Worm (Caenorhabditis elegans): ENCODE results near the gene lgc-42.
"Not testable (repeated sequence)": the region's sequence is repeated elsewhere in the genome, so short reads cannot be mapped to it uniquely, and the experiment has no call there.

DNA sequence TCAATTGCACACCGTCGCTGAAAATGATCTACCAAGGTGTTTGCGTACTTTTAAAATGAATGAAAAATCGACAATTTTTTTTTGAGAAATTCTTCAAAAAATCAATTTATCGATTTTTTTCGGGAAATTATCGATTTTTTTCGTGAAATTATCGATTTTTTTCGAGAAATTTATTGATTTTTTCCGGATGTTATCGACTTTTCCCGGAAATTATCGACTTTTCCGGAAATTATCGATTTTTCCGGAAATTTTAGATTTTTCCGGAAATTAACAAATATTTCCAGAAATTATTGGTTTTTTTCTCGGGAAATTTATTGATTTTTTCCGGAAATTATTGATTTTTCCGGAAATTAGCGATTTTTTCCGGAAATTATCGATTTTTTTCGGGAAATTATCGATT lies 32.5 kb upstream of the lgc-42 start:
- not testable (repeated sequence) for TF ChIP-seq fkh-10 (GFP tag; optimal IDR thresholded peaks at IDR 0.05); dmd-4 (tag; optimal IDR thresholded peaks at IDR 0.05; ENCODE audit: borderline replicate concordance); unc-42 (tag; optimal IDR thresholded peaks at IDR 0.05); tbx-2 (tag; optimal IDR thresholded peaks at IDR 0.05); ama-1 (optimal IDR thresholded peaks at IDR 0.05); gmeb-2 (tag; optimal IDR thresholded peaks at IDR 0.05); hlh-6 (tag; optimal IDR thresholded peaks at IDR 0.05); elt-2 (tag; optimal IDR thresholded peaks at IDR 0.05)

Data from whole organism, late embryonic.